Fruit fly (Drosophila melanogaster) whole organism, embryonic: ENCODE measurements around the gene CG3626.

Experiments used
- B-H2 ChIP-seq: fragments of 200-800 bp; sonication (Bioruptor generic); optimal IDR thresholded peaks from 2 replicates; lab custom pipeline; 2018; ENCODE audit warnings: missing biosample characterization, mild to moderate bottlenecking, missing genetic modification characterization
- Blimp-1 ChIP-seq: fragments of 200-800 bp; sonication (Bioruptor generic); optimal IDR thresholded peaks from 3 replicates; lab custom pipeline; 2018; ENCODE audit warnings: missing biosample characterization, missing genetic modification characterization, mild to moderate bottlenecking, moderate library complexity, missing genetic modification reagents
- CG11560 ChIP-seq: fragments of 200-800 bp; sonication (Bioruptor generic); IDR thresholded peaks from 3 replicates; pipeline ENCODE4 v1.3.6; 2022; ENCODE audit warnings: missing biosample characterization, missing genetic modification characterization
- CG12155 ChIP-seq: fragments of 200-800 bp; sonication (Bioruptor generic); optimal IDR thresholded peaks from 3 replicates; lab custom pipeline; 2016; ENCODE audit warnings: missing biosample characterization, missing genetic modification characterization
- CG12236 ChIP-seq: fragments of 200-800 bp; sonication (Bioruptor generic); optimal IDR thresholded peaks from 2 replicates; lab custom pipeline; 2016; ENCODE audit warnings: missing biosample characterization, missing genetic modification characterization
- CG13894 ChIP-seq: fragments of 200-800 bp; sonication (Bioruptor generic); optimal IDR thresholded peaks from 3 replicates; lab custom pipeline; 2018; ENCODE audit warnings: missing biosample characterization, mild to moderate bottlenecking, missing genetic modification characterization, moderate library complexity
- CG15269 ChIP-seq: fragments of 200-800 bp; sonication (Bioruptor generic); optimal IDR thresholded peaks from 2 replicates; lab custom pipeline; 2018; ENCODE audit warnings: missing biosample characterization, mild to moderate bottlenecking, missing genetic modification characterization, moderate library complexity
- CG16779 ChIP-seq: fragments of 200-800 bp; sonication (Bioruptor generic); IDR thresholded peaks from 2 replicates; pipeline ENCODE4 v1.3.6; 2022; ENCODE audit warnings: missing biosample characterization, missing genetic modification characterization
- CG18011 ChIP-seq: fragments of 200-800 bp; sonication (Bioruptor generic); optimal IDR thresholded peaks from 2 replicates; lab custom pipeline; 2017; ENCODE audit warnings: missing biosample characterization, missing genetic modification characterization, mild to moderate bottlenecking, moderate library complexity, missing genotype
- CG18262 ChIP-seq: fragments of 200-800 bp; optimal IDR thresholded peaks from 3 replicates; lab custom pipeline; 2019; ENCODE audit warnings: missing biosample characterization, mild to moderate bottlenecking, missing genetic modification characterization, moderate library complexity
- CG18599 ChIP-seq: fragments of 200-800 bp; sonication (Bioruptor generic); optimal IDR thresholded peaks from 3 replicates; lab custom pipeline; 2017; ENCODE audit warnings: missing biosample characterization, missing genetic modification characterization, mild to moderate bottlenecking, moderate library complexity, missing genetic modification reagents
- CG2116 ChIP-seq: fragments of 200-800 bp; sonication (Bioruptor generic); optimal IDR thresholded peaks from 3 replicates; lab custom pipeline; 2018; ENCODE audit warnings: missing biosample characterization, mild to moderate bottlenecking, missing genetic modification characterization
- CG2120 ChIP-seq: fragments of 200-800 bp; sonication (Bioruptor generic); optimal IDR thresholded peaks from 3 replicates; lab custom pipeline; 2016; ENCODE audit warnings: missing biosample characterization, missing genetic modification characterization
- CG2129 ChIP-seq: fragments of 200-800 bp; sonication (Bioruptor generic); IDR thresholded peaks from 2 replicates; pipeline ENCODE4 v1.3.6; 2022; ENCODE audit warnings: missing biosample characterization, missing genetic modification characterization; ENCODE audit not compliant: partially characterized antibody
- CG30403 ChIP-seq: fragments of 200-800 bp; sonication (Bioruptor generic); optimal IDR thresholded peaks from 3 replicates; lab custom pipeline; 2016; ENCODE audit warnings: missing biosample characterization, missing genetic modification characterization
- CG34224 ChIP-seq: fragments of 200-800 bp; sonication (Bioruptor generic); IDR thresholded peaks from 3 replicates; pipeline ENCODE4 v1.3.6; 2022; ENCODE audit warnings: missing biosample characterization, missing genetic modification characterization; ENCODE audit not compliant: partially characterized antibody
- CG3995 ChIP-seq: fragments of 200-800 bp; sonication (Bioruptor generic); optimal IDR thresholded peaks from 3 replicates; lab custom pipeline; 2016; ENCODE audit warnings: missing biosample characterization, missing genetic modification characterization
- CG42726 ChIP-seq: fragments of 200-800 bp; sonication (Bioruptor generic); IDR thresholded peaks from 2 replicates; pipeline ENCODE4 v1.3.6; 2022; ENCODE audit warnings: missing biosample characterization, missing genetic modification characterization; ENCODE audit not compliant: partially characterized antibody
- CG8388 ChIP-seq: fragments of 200-800 bp; sonication (Bioruptor generic); optimal IDR thresholded peaks from 2 replicates; lab custom pipeline; 2019; ENCODE audit warnings: missing biosample characterization, mild to moderate bottlenecking, missing genetic modification characterization, moderate library complexity
- Deaf1 ChIP-seq: fragments of 200-800 bp; optimal IDR thresholded peaks from 3 replicates; lab custom pipeline; 2019; ENCODE audit warnings: missing biosample characterization, mild to moderate bottlenecking, missing genetic modification characterization, moderate library complexity
- Dip3 ChIP-seq: fragments of 200-800 bp; sonication (Bioruptor generic); optimal IDR thresholded peaks from 3 replicates; lab custom pipeline; 2016; ENCODE audit warnings: missing biosample characterization, missing genetic modification characterization
- Dll ChIP-seq: fragments of 200-800 bp; sonication (Bioruptor generic); IDR thresholded peaks from 4 replicates; pipeline ENCODE4 v1.3.6; 2022; ENCODE audit warnings: missing biosample characterization, missing genetic modification characterization; ENCODE audit not compliant: partially characterized antibody
- MBD-R2 ChIP-seq: fragments of 200-800 bp; sonication (Bioruptor generic); IDR thresholded peaks from 2 replicates; pipeline ENCODE4 v1.3.6; 2022; ENCODE audit warnings: missing biosample characterization, missing genetic modification characterization
- Meics ChIP-seq: fragments of 200-800 bp; sonication (Bioruptor generic); optimal IDR thresholded peaks from 2 replicates; lab custom pipeline; 2017; ENCODE audit warnings: missing biosample characterization, mild to moderate bottlenecking, missing genetic modification characterization
- Oli ChIP-seq: fragments of 200-800 bp; sonication (Bioruptor generic); optimal IDR thresholded peaks from 2 replicates; lab custom pipeline; 2018; ENCODE audit warnings: missing biosample characterization, mild to moderate bottlenecking, missing genetic modification characterization, moderate library complexity
- Opbp ChIP-seq: fragments of 200-800 bp; sonication (Bioruptor generic); IDR thresholded peaks from 3 replicates; pipeline ENCODE4 v1.3.6; 2022; ENCODE audit warnings: missing biosample characterization, missing genetic modification characterization; ENCODE audit not compliant: partially characterized antibody
- Pdp1 ChIP-seq, 2 experiments: fragments of 200-800 bp; sonication (Bioruptor generic); optimal IDR thresholded peaks; 3 replicates each; lab custom pipeline; 2016; ENCODE audit warnings: missing biosample characterization in 2 of 2, missing genetic modification characterization in 2 of 2, mild to moderate bottlenecking in 1 of 2, moderate library complexity in 1 of 2
- Sin3A ChIP-seq: fragments of >200 bp; optimal IDR thresholded peaks from 2 replicates; lab custom pipeline; 2018
- Sry-δ ChIP-seq: fragments of 200-800 bp; sonication (Bioruptor generic); optimal IDR thresholded peaks from 2 replicates; lab custom pipeline; 2016; ENCODE audit warnings: missing biosample characterization, missing genetic modification characterization
- Xbp1 ChIP-seq: fragments of 200-800 bp; sonication (Bioruptor generic); optimal IDR thresholded peaks from 3 replicates; lab custom pipeline; 2016; ENCODE audit warnings: missing biosample characterization, mild to moderate bottlenecking, missing genetic modification characterization
- bbx ChIP-seq: fragments of 200-800 bp; sonication (Bioruptor generic); IDR thresholded peaks from 2 replicates; pipeline ENCODE4 v1.3.6; 2022; ENCODE audit warnings: missing biosample characterization, missing genetic modification characterization; ENCODE audit not compliant: partially characterized antibody
- chif ChIP-seq, 2 experiments: fragments of 200-800 bp; sonication (Bioruptor generic); optimal IDR thresholded peaks; 3 replicates each; lab custom pipeline; 2016; ENCODE audit warnings: missing biosample characterization in 2 of 2, missing genetic modification characterization in 2 of 2
- dpn ChIP-seq, 2 experiments: fragments of 200-800 bp; sonication (Bioruptor generic); optimal IDR thresholded peaks; 3 replicates each; lab custom pipeline; 2016; ENCODE audit warnings: missing biosample characterization in 2 of 2, missing genetic modification characterization in 2 of 2
- ewg ChIP-seq: fragments of 200-800 bp; sonication (Bioruptor generic); optimal IDR thresholded peaks from 3 replicates; lab custom pipeline; 2017; ENCODE audit warnings: mild to moderate bottlenecking, missing biosample characterization, missing genetic modification reagents, missing genetic modification characterization
- fd3F ChIP-seq: fragments of 200-800 bp; sonication (Bioruptor generic); optimal IDR thresholded peaks from 2 replicates; lab custom pipeline; 2018; ENCODE audit warnings: missing biosample characterization, mild to moderate bottlenecking, missing genetic modification characterization, moderate library complexity
- fd96Cb ChIP-seq: fragments of 200-800 bp; sonication (Bioruptor generic); optimal IDR thresholded peaks from 2 replicates; lab custom pipeline; 2018; ENCODE audit warnings: missing biosample characterization, mild to moderate bottlenecking, missing genetic modification characterization, moderate library complexity
- grau ChIP-seq: fragments of 200-800 bp; optimal IDR thresholded peaks from 3 replicates; lab custom pipeline; 2019; ENCODE audit warnings: missing biosample characterization, mild to moderate bottlenecking, missing genetic modification characterization, moderate library complexity
- gsb-n ChIP-seq: fragments of 200-800 bp; sonication (Bioruptor generic); optimal IDR thresholded peaks from 3 replicates; lab custom pipeline; 2018; ENCODE audit warnings: missing biosample characterization, mild to moderate bottlenecking, missing genetic modification characterization
- hb ChIP-seq: fragments of 200-800 bp; sonication (Bioruptor generic); IDR thresholded peaks from 3 replicates; pipeline ENCODE4 v1.3.6; 2022; ENCODE audit warnings: missing biosample characterization, missing genetic modification characterization; ENCODE audit not compliant: partially characterized antibody
- lov ChIP-seq, 2 experiments: fragments of 200-800 bp in 1 of 2; fragments of >200 bp in 1 of 2; sonication (Bioruptor generic) in 1 of 2; IDR thresholded peaks in 1 of 2; optimal IDR thresholded peaks in 1 of 2; 2 replicates in 1 of 2; 3 replicates in 1 of 2; pipeline versions ENCODE4 v1.3.6 to Lab custom; 2017 to 2022; ENCODE audit warnings: missing biosample characterization in 1 of 2, missing genetic modification characterization in 1 of 2
- onecut ChIP-seq: fragments of 200-800 bp; sonication (Bioruptor generic); IDR thresholded peaks from 2 replicates; pipeline ENCODE4 v1.3.6; 2022; ENCODE audit warnings: missing biosample characterization, missing genetic modification characterization
- rib ChIP-seq: fragments of 200-800 bp; sonication (Bioruptor generic); IDR thresholded peaks from 2 replicates; pipeline ENCODE4 v1.3.6; 2022; ENCODE audit warnings: missing biosample characterization, missing genetic modification characterization
- toy ChIP-seq: fragments of 200-800 bp; sonication (Bioruptor generic); IDR thresholded peaks from 2 replicates; pipeline ENCODE4 v1.3.6; 2022; ENCODE audit warnings: missing biosample characterization, missing genetic modification characterization

CG3626 gene

dm6 chrX:4319240-4319639 is 47.0 kb upstream of the CG3626 start, which contains the start of gene NO66 (continued):
- TF ChIP-seq Dll (GFP tag; lab: Robert Waterston, UW): 0 out of 4 replicates have a peak, but pooled peaks have one; percentile 34

DNA sequence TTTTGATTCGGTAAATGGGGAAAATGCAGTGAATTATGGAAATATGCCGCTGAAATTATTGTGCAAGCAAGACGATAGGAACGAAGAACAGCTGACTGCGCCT is 44.2 kb upstream of the CG3626 start, which contains the start of gene mRpL33:
TSS of gene mRpL33 (minus strand) at position 101 of the 103 bp plus-strand sequence.
- TF ChIP-seq CG13894 (no peak), MBD-R2 (GFP tag; lab: Robert Waterston, UW) (peak; percentile 25; the same call in 1 of the 2 replicates), Pdp1 (GFP tag; optimal IDR thresholded peaks at IDR 0.05; lab: Kevin White, UChicago) (peak in 1 of 2 experiments; percentile 45), toy (GFP tag; lab: Robert Waterston, UW) (no peak)

- TF ChIP-seq hb (peak; percentile 91), CG11560 (peak; percentile 47; the same call in 1 of the 3 replicates), Sin3A (lab: Kevin White, UChicago) (peak; percentile 46), B-H2 (GFP tag; lab: Kevin White, UChicago) (peak; percentile 33), Opbp (GFP tag; lab: Robert Waterston, UW) (peak; percentile 96), CG12155 (no peak), CG15269 (tag; lab: Kevin White, UChicago) (no peak), Dip3 (no peak), dpn (GFP tag; optimal IDR thresholded peaks at IDR 0.05; lab: Kevin White, UChicago) (peak in 1 of 2 experiments; percentile 19), Dll (GFP tag; lab: Robert Waterston, UW) (peak; percentile 83), lov (optimal IDR thresholded peaks at IDR 0.05; lab: Kevin White, UChicago) (no peak), lov (GFP tag; IDR thresholded peaks at IDR 0.05; lab: Robert Waterston, UW) (no peak), bbx (GFP tag; lab: Robert Waterston, UW) (peak; percentile 98), CG42726 (GFP tag; lab: Robert Waterston, UW) (peak; percentile 97), chif (GFP tag; optimal IDR thresholded peaks at IDR 0.05; lab: Kevin White, UChicago) (peak; percentile 3 to 5), fd96Cb (peak; percentile 19), CG2120 (GFP tag; lab: Kevin White, UChicago) (peak; percentile 9), CG8388 (GFP tag; lab: Kevin White, UChicago) (peak; percentile 2), CG18011 (GFP tag; lab: Kevin White, UChicago) (no peak), Sry-δ (GFP tag; lab: Kevin White, UChicago) (peak; percentile 89), CG16779 (GFP tag; lab: Robert Waterston, UW) (no peak), CG18599 (GFP tag; lab: Kevin White, UChicago) (peak; percentile 15), Meics (GFP tag; lab: Kevin White, UChicago) (peak; percentile 33), Deaf1 (tag; lab: Kevin White, UChicago) (peak; percentile 15), rib (GFP tag; lab: Robert Waterston, UW) (peak; percentile 56; the same call in 1 of the 2 replicates), onecut (GFP tag; lab: Robert Waterston, UW) (no peak), ewg (GFP tag; lab: Kevin White, UChicago) (no peak), CG18262 (peak; percentile 5), CG30403 (GFP tag; lab: Kevin White, UChicago) (peak; percentile 46), Xbp1 (peak; percentile 15), CG2129 (peak; percentile 70; the same call in 1 of the 2 replicates), Oli (tag; lab: Kevin White, UChicago) (peak; percentile 39), CG3995 (GFP tag; lab: Kevin White, UChicago) (peak; percentile 12), CG2116 (peak; percentile 45), gsb-n (tag; lab: Kevin White, UChicago) (no peak), fd3F (peak; percentile 9), Blimp-1 (peak; percentile 39), grau (tag; lab: Kevin White, UChicago) (peak; percentile 25), CG34224 (peak; percentile 82), CG12236 (GFP tag; lab: Kevin White, UChicago) (no peak)
Measured at dm6 chrX:4322234-4323210, 43.7 kb upstream of the CG3626 start, which contains the start of gene norpA. norpA (plus strand) TSS chrX:4322626.
